Fruit fly (Drosophila melanogaster) whole organism, embryonic: ENCODE data around the gene Miox.

Experiments used
- Blimp-1 ChIP-seq: fragments of 200-800 bp; sonication (Bioruptor generic); optimal IDR thresholded peaks from 3 replicates; lab custom pipeline; 2018; ENCODE audit warnings: missing biosample characterization, missing genetic modification characterization, mild to moderate bottlenecking, moderate library complexity, missing genetic modification reagents
- CG1024 ChIP-seq: fragments of 200-800 bp; sonication (Bioruptor generic); IDR thresholded peaks from 2 replicates; pipeline ENCODE4 v1.3.6; 2022; ENCODE audit warnings: missing biosample characterization, missing genetic modification characterization
- CG10959 ChIP-seq: fragments of 200-800 bp; sonication (Bioruptor generic); IDR thresholded peaks from 2 replicates; pipeline ENCODE4 v1.3.6; 2022; ENCODE audit warnings: missing biosample characterization, missing genetic modification characterization
- CG11560 ChIP-seq: fragments of 200-800 bp; sonication (Bioruptor generic); IDR thresholded peaks from 3 replicates; pipeline ENCODE4 v1.3.6; 2022; ENCODE audit warnings: missing biosample characterization, missing genetic modification characterization
- CG11695 ChIP-seq: fragments of 200-800 bp; sonication (Bioruptor generic); IDR thresholded peaks from 3 replicates; pipeline ENCODE4 v1.3.6; 2022; ENCODE audit warnings: missing biosample characterization, missing genetic modification characterization
- CG14014 ChIP-seq: fragments of 200-800 bp; sonication (Bioruptor generic); IDR thresholded peaks from 2 replicates; pipeline ENCODE4 v1.3.6; 2022; ENCODE audit warnings: missing biosample characterization, missing genetic modification characterization
- CG15011 ChIP-seq: fragments of 200-800 bp; sonication (Bioruptor generic); optimal IDR thresholded peaks from 3 replicates; lab custom pipeline; 2018; ENCODE audit warnings: missing biosample characterization, mild to moderate bottlenecking, missing genetic modification characterization
- CG17328 ChIP-seq: fragments of 200-800 bp; sonication (Bioruptor generic); IDR thresholded peaks from 2 replicates; pipeline ENCODE4 v1.3.6; 2022; ENCODE audit warnings: missing biosample characterization, missing genetic modification characterization
- CG1832 ChIP-seq: fragments of 200-800 bp; sonication (Bioruptor generic); optimal IDR thresholded peaks from 2 replicates; lab custom pipeline; 2017; ENCODE audit warnings: missing biosample characterization, mild to moderate bottlenecking, missing genetic modification characterization, inconsistent platforms
- CG18476 ChIP-seq: fragments of 200-800 bp; sonication (Bioruptor generic); optimal IDR thresholded peaks from 2 replicates; lab custom pipeline; 2016; ENCODE audit warnings: missing biosample characterization, mild to moderate bottlenecking, missing genetic modification characterization
- CG2678 ChIP-seq: fragments of 200-800 bp; sonication (Bioruptor generic); optimal IDR thresholded peaks from 3 replicates; lab custom pipeline; 2019; ENCODE audit warnings: missing biosample characterization, mild to moderate bottlenecking, missing genetic modification characterization, moderate library complexity
- CG30020 ChIP-seq: fragments of 200-800 bp; optimal IDR thresholded peaks from 2 replicates; lab custom pipeline; 2019; ENCODE audit warnings: missing biosample characterization, mild to moderate bottlenecking, missing genetic modification characterization, moderate library complexity
- CG31224 ChIP-seq: fragments of 200-800 bp; sonication (Bioruptor generic); IDR thresholded peaks from 2 replicates; pipeline ENCODE4 v1.3.6; 2022; ENCODE audit warnings: missing biosample characterization, missing genetic modification characterization
- CG31388 ChIP-seq: fragments of 200-800 bp; sonication (Bioruptor generic); optimal IDR thresholded peaks from 2 replicates; lab custom pipeline; 2016; ENCODE audit warnings: missing biosample characterization, missing genetic modification characterization
- CG3847 ChIP-seq: fragments of 200-800 bp; sonication (Bioruptor generic); IDR thresholded peaks from 2 replicates; pipeline ENCODE4 v1.3.6; 2022; ENCODE audit warnings: missing biosample characterization, missing genetic modification characterization
- CG7357 ChIP-seq: fragments of 200-800 bp; sonication (Bioruptor generic); IDR thresholded peaks from 3 replicates; pipeline ENCODE4 v1.3.6; 2022; ENCODE audit warnings: missing biosample characterization, missing genetic modification characterization
- CG8089 ChIP-seq: fragments of 200-800 bp; sonication (Bioruptor generic); optimal IDR thresholded peaks from 3 replicates; lab custom pipeline; 2016; ENCODE audit warnings: missing biosample characterization, missing genetic modification characterization
- CG8388 ChIP-seq: fragments of 200-800 bp; sonication (Bioruptor generic); optimal IDR thresholded peaks from 2 replicates; lab custom pipeline; 2019; ENCODE audit warnings: missing biosample characterization, mild to moderate bottlenecking, missing genetic modification characterization, moderate library complexity
- CG9876 ChIP-seq: fragments of 200-800 bp; sonication (Bioruptor generic); optimal IDR thresholded peaks from 2 replicates; lab custom pipeline; 2016; ENCODE audit warnings: missing biosample characterization, missing genetic modification characterization
- CrebB ChIP-seq: fragments of 200-800 bp; sonication (Bioruptor generic); optimal IDR thresholded peaks from 3 replicates; lab custom pipeline; 2018; ENCODE audit warnings: missing biosample characterization, mild to moderate bottlenecking, missing genetic modification characterization
- Dek ChIP-seq: fragments of 200-800 bp; sonication (Bioruptor generic); optimal IDR thresholded peaks from 3 replicates; lab custom pipeline; 2019; ENCODE audit warnings: missing biosample characterization, mild to moderate bottlenecking, missing genetic modification characterization, moderate library complexity
- Eip74EF ChIP-seq, 2 experiments: fragments of 200-800 bp in 1 of 2; fragments of >200 bp in 1 of 2; sonication (Bioruptor generic) in 1 of 2; optimal IDR thresholded peaks; 2 replicates each; lab custom pipeline; 2017 to 2019; ENCODE audit warnings: missing biosample characterization in 2 of 2, missing genetic modification characterization in 2 of 2, mild to moderate bottlenecking in 1 of 2, moderate library complexity in 1 of 2
- HLH3B ChIP-seq: fragments of 200-800 bp; sonication (Bioruptor generic); IDR thresholded peaks from 2 replicates; pipeline ENCODE4 v1.3.6; 2022; ENCODE audit warnings: missing biosample characterization, missing genetic modification characterization
- Hr39 ChIP-seq: fragments of >200 bp; optimal IDR thresholded peaks from 2 replicates; lab custom pipeline; 2017
- Hr51 ChIP-seq, 2 experiments: fragments of 200-800 bp; sonication (Bioruptor generic); optimal IDR thresholded peaks; 2 replicates in 1 of 2; 3 replicates in 1 of 2; lab custom pipeline; 2016 to 2018; ENCODE audit warnings: missing biosample characterization in 2 of 2, missing genetic modification characterization in 2 of 2, mild to moderate bottlenecking in 1 of 2, moderate library complexity in 1 of 2
- Jarid2 ChIP-seq: fragments of 200-800 bp; sonication (Bioruptor generic); optimal IDR thresholded peaks from 3 replicates; lab custom pipeline; 2017; ENCODE audit warnings: mild to moderate bottlenecking, missing biosample characterization, missing genetic modification reagents, missing genetic modification characterization
- Oaz ChIP-seq: fragments of 200-800 bp; sonication (Bioruptor generic); IDR thresholded peaks from 2 replicates; pipeline ENCODE4 v1.3.6; 2022; ENCODE audit warnings: missing biosample characterization, missing genetic modification characterization
- Side ChIP-seq: fragments of 200-800 bp; sonication (Bioruptor generic); optimal IDR thresholded peaks from 2 replicates; lab custom pipeline; 2016; ENCODE audit warnings: missing biosample characterization, missing genetic modification characterization
- Six4 ChIP-seq: fragments of 200-800 bp; sonication (Bioruptor generic); optimal IDR thresholded peaks from 2 replicates; lab custom pipeline; 2016; ENCODE audit warnings: missing biosample characterization, missing genetic modification characterization
- Trl ChIP-seq, 3 experiments: fragments of >200 bp in 2 of 3; fragments of 200-800 bp in 1 of 3; sonication (Bioruptor generic) in 1 of 3; optimal IDR thresholded peaks; 2 replicates in 1 of 3; 3 replicates in 2 of 3; lab custom pipeline; 2016 to 2017; ENCODE audit warnings: missing biosample characterization in 1 of 3, missing genetic modification characterization in 1 of 3
- Usf ChIP-seq: fragments of 200-800 bp; sonication (Bioruptor generic); optimal IDR thresholded peaks from 2 replicates; lab custom pipeline; 2017; ENCODE audit warnings: missing genotype, missing biosample characterization, missing genetic modification characterization
- ash1 ChIP-seq: fragments of 200-800 bp; sonication (Bioruptor generic); optimal IDR thresholded peaks from 2 replicates; lab custom pipeline; 2018; ENCODE audit warnings: missing biosample characterization, mild to moderate bottlenecking, missing genetic modification characterization
- br ChIP-seq: fragments of >200 bp; optimal IDR thresholded peaks from 2 replicates; lab custom pipeline; 2017
- disco-r ChIP-seq: fragments of 200-800 bp; sonication (Bioruptor generic); optimal IDR thresholded peaks from 2 replicates; lab custom pipeline; 2016; ENCODE audit warnings: missing biosample characterization, missing genetic modification characterization
- dmrt11E ChIP-seq: fragments of 200-800 bp; sonication (Bioruptor generic); optimal IDR thresholded peaks from 3 replicates; lab custom pipeline; 2018; ENCODE audit warnings: missing biosample characterization, mild to moderate bottlenecking, missing genetic modification characterization, moderate library complexity
- ewg ChIP-seq: fragments of 200-800 bp; sonication (Bioruptor generic); optimal IDR thresholded peaks from 3 replicates; lab custom pipeline; 2017; ENCODE audit warnings: mild to moderate bottlenecking, missing biosample characterization, missing genetic modification reagents, missing genetic modification characterization
- gem ChIP-seq: fragments of 200-800 bp; sonication (Bioruptor generic); optimal IDR thresholded peaks from 2 replicates; lab custom pipeline; 2019; ENCODE audit warnings: missing biosample characterization, mild to moderate bottlenecking, missing genetic modification characterization, moderate library complexity
- gfzf ChIP-seq: fragments of 200-800 bp; sonication (Bioruptor generic); optimal IDR thresholded peaks from 2 replicates; lab custom pipeline; 2016; ENCODE audit warnings: missing biosample characterization, mild to moderate bottlenecking, missing genetic modification characterization, moderate library complexity
- ken ChIP-seq: fragments of 200-800 bp; sonication (Bioruptor generic); IDR thresholded peaks from 3 replicates; pipeline ENCODE4 v1.3.6; 2022; ENCODE audit warnings: missing biosample characterization, missing genetic modification characterization
- lmd ChIP-seq: fragments of 200-800 bp; sonication (Bioruptor generic); IDR thresholded peaks from 2 replicates; pipeline ENCODE4 v1.3.6; 2022; ENCODE audit warnings: missing biosample characterization, missing genetic modification characterization
- pan ChIP-seq, 4 experiments: fragments of >200 bp in 3 of 4; fragments of 200-800 bp in 1 of 4; sonication (Bioruptor generic) in 1 of 4; optimal IDR thresholded peaks in 3 of 4; IDR thresholded peaks in 1 of 4; 2 replicates each; pipeline versions ENCODE4 v1.3.6 to Lab custom; 2017 to 2022; ENCODE audit warnings: missing biosample characterization in 2 of 4, missing genetic modification characterization in 2 of 4, mixed read lengths in 1 of 4
- pros ChIP-seq: fragments of 200-800 bp; sonication (Bioruptor generic); optimal IDR thresholded peaks from 3 replicates; lab custom pipeline; 2019; ENCODE audit warnings: missing biosample characterization, mild to moderate bottlenecking, missing genetic modification characterization, moderate library complexity
- pzg ChIP-seq: fragments of 200-800 bp; sonication (Bioruptor generic); optimal IDR thresholded peaks from 3 replicates; lab custom pipeline; 2018; ENCODE audit warnings: missing biosample characterization, mild to moderate bottlenecking, missing genetic modification characterization, moderate library complexity
- ranshi ChIP-seq: fragments of 200-800 bp; sonication (Bioruptor generic); IDR thresholded peaks from 2 replicates; pipeline ENCODE4 v1.3.6; 2022; ENCODE audit warnings: missing biosample characterization, missing genetic modification characterization
- repo ChIP-seq: fragments of 200-800 bp; sonication (Bioruptor generic); optimal IDR thresholded peaks from 2 replicates; lab custom pipeline; 2016; ENCODE audit warnings: missing biosample characterization, missing genetic modification characterization
- run ChIP-seq: fragments of 200-800 bp; sonication (Bioruptor generic); optimal IDR thresholded peaks from 3 replicates; lab custom pipeline; 2018; ENCODE audit warnings: missing biosample characterization, mild to moderate bottlenecking, missing genetic modification characterization
- stc ChIP-seq: fragments of 200-800 bp; sonication (Bioruptor generic); IDR thresholded peaks from 2 replicates; pipeline ENCODE4 v1.3.6; 2022; ENCODE audit warnings: missing biosample characterization, missing genetic modification characterization
- tup ChIP-seq: fragments of 200-800 bp; sonication (Bioruptor generic); optimal IDR thresholded peaks from 2 replicates; lab custom pipeline; 2016; ENCODE audit warnings: missing biosample characterization, mild to moderate bottlenecking, missing genetic modification characterization, moderate library complexity

Miox gene

DNA sequence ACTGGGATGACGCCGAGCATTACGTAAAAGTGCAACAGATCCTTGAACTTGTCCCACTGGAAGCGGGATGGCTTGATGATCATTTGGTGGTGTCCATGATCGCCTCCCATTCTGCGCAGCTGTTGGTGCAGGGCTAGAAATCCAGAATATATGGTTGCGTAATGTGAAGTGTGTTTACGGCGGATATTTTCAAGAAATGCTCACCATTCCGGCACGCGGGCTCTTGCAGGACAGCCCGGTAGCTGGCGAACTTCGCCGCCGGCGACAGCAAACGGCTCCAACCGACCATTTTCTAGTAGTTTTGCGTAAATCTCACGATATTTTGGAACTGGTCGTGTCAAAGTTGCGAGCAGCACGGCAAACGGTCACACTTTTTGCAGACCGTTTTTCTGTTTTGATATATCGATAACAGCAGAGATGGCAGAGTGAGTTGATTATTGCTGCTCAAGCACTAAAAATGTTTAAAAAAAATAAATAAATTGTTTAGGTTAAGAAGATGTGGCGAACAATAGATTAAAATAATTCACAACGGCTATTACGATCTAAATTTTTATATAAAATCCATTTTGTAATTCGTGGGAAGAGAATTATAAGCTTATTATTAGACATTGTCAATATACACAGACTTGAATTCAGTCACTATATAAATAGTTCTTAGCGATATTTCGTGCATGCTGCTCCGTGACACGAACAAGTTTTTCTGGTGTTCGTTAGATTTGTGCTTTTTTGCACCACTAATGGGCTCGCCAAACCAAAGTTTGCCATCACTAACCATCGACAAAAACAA is 46.5 kb upstream of the Miox start, which contains the start of the genes ND-SGDH and RhoGAP68F (continued):
- TF ChIP-seq Blimp-1 (GFP tag; lab: Kevin White, UChicago) (peak; percentile 56), pzg (GFP tag; lab: Kevin White, UChicago) (peak; percentile 57), CG31224 (GFP tag; lab: Robert Waterston, UW) (peak; percentile 55), tup (GFP tag; lab: Kevin White, UChicago) (peak; percentile 8), Jarid2 (GFP tag; lab: Kevin White, UChicago) (no peak), CG2678 (peak; percentile 81), CG31388 (GFP tag; lab: Kevin White, UChicago) (peak; percentile 35), stc (GFP tag; lab: Robert Waterston, UW) (no peak), gfzf (GFP tag; lab: Kevin White, UChicago) (peak; percentile 58), CG3847 (GFP tag; lab: Robert Waterston, UW) (peak; percentile 83), pros (GFP tag; lab: Kevin White, UChicago) (no peak), Oaz (GFP tag; lab: Robert Waterston, UW) (peak; percentile 52; the same call in 1 of the 2 replicates), br (lab: Kevin White, UChicago) (no peak), HLH3B (GFP tag; lab: Robert Waterston, UW) (peak; percentile 51; the same call in 1 of the 2 replicates), CG1832 (GFP tag; lab: Kevin White, UChicago) (no peak), CG9876 (peak; percentile 6), pan (optimal IDR thresholded peaks at IDR 0.05; lab: Kevin White, UChicago) (no peak), pan (GFP tag; optimal IDR thresholded peaks at IDR 0.05 in 1 of 2, IDR thresholded peaks at IDR 0.05 in 1 of 2) (peak in 1 of 2 experiments; percentile 51), CG17328 (peak; percentile 20; the same call in 1 of the 2 replicates), Usf (GFP tag; lab: Kevin White, UChicago) (peak; percentile 52), run (peak; percentile 17), CG14014 (GFP tag; lab: Robert Waterston, UW) (peak; percentile 61; the same call in 1 of the 2 replicates), ranshi (GFP tag; lab: Robert Waterston, UW) (peak; percentile 56; the same call in 1 of the 2 replicates), Side (GFP tag; lab: Kevin White, UChicago) (peak; percentile 15), ken (GFP tag; lab: Robert Waterston, UW) (peak; percentile 58; the same call in 1 of the 3 replicates), CG8089 (peak; percentile 45), ash1 (GFP tag; lab: Kevin White, UChicago) (no peak), lmd (GFP tag; lab: Robert Waterston, UW) (peak; percentile 77), Trl (optimal IDR thresholded peaks at IDR 0.05; lab: Kevin White, UChicago) (no peak), Trl (GFP tag; optimal IDR thresholded peaks at IDR 0.05; lab: Kevin White, UChicago) (peak; percentile 66), CG15011 (GFP tag; lab: Kevin White, UChicago) (peak; percentile 27), CG7357 (peak; percentile 41; the same call in 1 of the 3 replicates), ewg (GFP tag; lab: Kevin White, UChicago) (peak; percentile 48), repo (GFP tag; lab: Kevin White, UChicago) (no peak), gem (tag; lab: Kevin White, UChicago) (peak; percentile 88), CrebB (tag; lab: Kevin White, UChicago) (no peak), CG8388 (GFP tag; lab: Kevin White, UChicago) (peak; percentile 60), Eip74EF (GFP tag; optimal IDR thresholded peaks at IDR 0.05; lab: Kevin White, UChicago) (peak in 1 of 2 experiments; percentile 28), CG11695 (peak; percentile 55; the same call in 2 of the 3 replicates), dmrt11E (tag; lab: Kevin White, UChicago) (peak; percentile 70), Hr39 (lab: Kevin White, UChicago) (no peak), CG1024 (GFP tag; lab: Robert Waterston, UW) (no peak), Hr51 (GFP tag; optimal IDR thresholded peaks at IDR 0.05; lab: Kevin White, UChicago) (peak; percentile 71 to 76), CG10959 (GFP tag; lab: Robert Waterston, UW) (peak; percentile 55; the same call in 1 of the 2 replicates), CG11560 (tag; lab: Robert Waterston, UW) (no peak; the same call in 2 of the 3 replicates), CG30020 (tag; lab: Kevin White, UChicago) (peak; percentile 77), Dek (peak; percentile 67), disco-r (GFP tag; lab: Kevin White, UChicago) (peak; percentile 24), CG18476 (GFP tag; lab: Kevin White, UChicago) (peak; percentile 67), Six4 (GFP tag; lab: Kevin White, UChicago) (peak; percentile 40)
